Fruit fly (Drosophila melanogaster) whole organism, embryonic: ENCODE data around the gene CG4586.

Experiments used
- CG10209 ChIP-seq: fragments of 200-800 bp; sonication (Bioruptor generic); optimal IDR thresholded peaks from 3 replicates; lab custom pipeline; 2017; ENCODE audit warnings: missing biosample characterization, mild to moderate bottlenecking, missing genetic modification characterization, missing genetic modification reagents
- CG11398 ChIP-seq: fragments of 200-800 bp; sonication (Bioruptor generic); optimal IDR thresholded peaks from 2 replicates; lab custom pipeline; 2016; ENCODE audit warnings: missing biosample characterization, missing genetic modification characterization
- CG1233 ChIP-seq: fragments of 200-800 bp; sonication (Bioruptor generic); optimal IDR thresholded peaks from 4 replicates; lab custom pipeline; 2018; ENCODE audit warnings: missing biosample characterization, mild to moderate bottlenecking, missing genetic modification characterization
- CG12391 ChIP-seq: fragments of 200-800 bp; sonication (Bioruptor generic); optimal IDR thresholded peaks from 3 replicates; lab custom pipeline; 2018; ENCODE audit warnings: missing biosample characterization, mild to moderate bottlenecking, missing genetic modification characterization, moderate library complexity
- CG13287 ChIP-seq: fragments of 200-800 bp; sonication (Bioruptor generic); IDR thresholded peaks from 2 replicates; pipeline ENCODE4 v1.3.6; 2022; ENCODE audit warnings: missing biosample characterization, missing genetic modification characterization; ENCODE audit not compliant: partially characterized antibody
- CG14710 ChIP-seq: fragments of 200-800 bp; sonication (Bioruptor generic); optimal IDR thresholded peaks from 3 replicates; lab custom pipeline; 2019; ENCODE audit warnings: missing biosample characterization, mild to moderate bottlenecking, missing genetic modification characterization, moderate library complexity
- CG15269 ChIP-seq: fragments of 200-800 bp; sonication (Bioruptor generic); optimal IDR thresholded peaks from 2 replicates; lab custom pipeline; 2018; ENCODE audit warnings: missing biosample characterization, mild to moderate bottlenecking, missing genetic modification characterization, moderate library complexity
- CG15696 ChIP-seq: fragments of 200-800 bp; sonication (Bioruptor generic); optimal IDR thresholded peaks from 2 replicates; lab custom pipeline; 2019; ENCODE audit warnings: missing biosample characterization, mild to moderate bottlenecking, missing genetic modification characterization, moderate library complexity
- CG17359 ChIP-seq: fragments of 200-800 bp; sonication (Bioruptor generic); optimal IDR thresholded peaks from 3 replicates; lab custom pipeline; 2018; ENCODE audit warnings: missing biosample characterization, mild to moderate bottlenecking, missing genetic modification characterization, moderate library complexity
- CG17612 ChIP-seq: fragments of 200-800 bp; sonication (Bioruptor generic); IDR thresholded peaks from 2 replicates; pipeline ENCODE4 v1.3.6; 2022; ENCODE audit warnings: missing biosample characterization, missing genetic modification characterization
- CG2199 ChIP-seq: fragments of 200-800 bp; sonication (Bioruptor generic); IDR thresholded peaks from 3 replicates; pipeline ENCODE4 v1.3.6; 2022; ENCODE audit warnings: missing biosample characterization, missing genetic modification characterization
- CG2202 ChIP-seq: fragments of 200-800 bp; sonication (Bioruptor generic); optimal IDR thresholded peaks from 2 replicates; lab custom pipeline; 2018; ENCODE audit warnings: missing biosample characterization, mild to moderate bottlenecking, missing genetic modification characterization
- CG2712 ChIP-seq: fragments of 200-800 bp; optimal IDR thresholded peaks from 3 replicates; lab custom pipeline; 2019; ENCODE audit warnings: missing biosample characterization, mild to moderate bottlenecking, missing genetic modification characterization, moderate library complexity
- CG34422 ChIP-seq: fragments of 200-800 bp; sonication (Bioruptor generic); IDR thresholded peaks from 3 replicates; pipeline ENCODE4 v1.3.6; 2022; ENCODE audit warnings: missing biosample characterization, missing genetic modification characterization
- CG3847 ChIP-seq: fragments of 200-800 bp; sonication (Bioruptor generic); IDR thresholded peaks from 2 replicates; pipeline ENCODE4 v1.3.6; 2022; ENCODE audit warnings: missing biosample characterization, missing genetic modification characterization
- CG4328 ChIP-seq: fragments of 200-800 bp; sonication (Bioruptor generic); optimal IDR thresholded peaks from 3 replicates; lab custom pipeline; 2017; ENCODE audit warnings: missing biosample characterization, missing genetic modification reagents, missing genetic modification characterization
- CG4730 ChIP-seq: fragments of 200-800 bp; sonication (Bioruptor generic); IDR thresholded peaks from 2 replicates; pipeline ENCODE4 v1.3.6; 2022; ENCODE audit warnings: missing biosample characterization, missing genetic modification characterization
- CG6813 ChIP-seq: fragments of 200-800 bp; sonication (Bioruptor generic); optimal IDR thresholded peaks from 2 replicates; lab custom pipeline; 2017; ENCODE audit warnings: missing biosample characterization, missing genetic modification characterization, mild to moderate bottlenecking, moderate library complexity, missing genetic modification reagents
- CG8281 ChIP-seq: fragments of 200-800 bp; sonication (Bioruptor generic); optimal IDR thresholded peaks from 2 replicates; lab custom pipeline; 2018; ENCODE audit warnings: missing biosample characterization, mild to moderate bottlenecking, missing genetic modification characterization, moderate library complexity
- CG9437 ChIP-seq: fragments of 200-800 bp; sonication (Bioruptor generic); optimal IDR thresholded peaks from 2 replicates; lab custom pipeline; 2018; ENCODE audit warnings: missing biosample characterization, mild to moderate bottlenecking, missing genetic modification characterization
- CG9797 ChIP-seq: fragments of 200-800 bp; sonication (Bioruptor generic); optimal IDR thresholded peaks from 3 replicates; lab custom pipeline; 2018; ENCODE audit warnings: missing biosample characterization, mild to moderate bottlenecking, missing genetic modification characterization
- CHES-1-like ChIP-seq: fragments of 200-800 bp; sonication (Bioruptor generic); optimal IDR thresholded peaks from 2 replicates; lab custom pipeline; 2016; ENCODE audit warnings: missing biosample characterization, missing genetic modification characterization
- Dfd ChIP-seq, 2 experiments: fragments of >200 bp; optimal IDR thresholded peaks; 2 replicates each; lab custom pipeline; 2017; ENCODE audit warnings: missing biosample characterization in 2 of 2, missing genetic modification characterization in 2 of 2
- Doc3 ChIP-seq: fragments of 200-800 bp; sonication (Bioruptor generic); IDR thresholded peaks from 3 replicates; pipeline ENCODE4 v1.3.6; 2022; ENCODE audit warnings: missing biosample characterization, missing genetic modification characterization; ENCODE audit not compliant: partially characterized antibody
- Fer3 ChIP-seq: fragments of 200-800 bp; sonication (Bioruptor generic); optimal IDR thresholded peaks from 2 replicates; lab custom pipeline; 2018; ENCODE audit warnings: missing biosample characterization, mild to moderate bottlenecking, missing genetic modification characterization, moderate library complexity
- Myb ChIP-seq: fragments of 200-800 bp; sonication (Bioruptor generic); optimal IDR thresholded peaks from 2 replicates; lab custom pipeline; 2016; ENCODE audit warnings: missing biosample characterization, missing genetic modification characterization
- Oli ChIP-seq: fragments of 200-800 bp; sonication (Bioruptor generic); optimal IDR thresholded peaks from 2 replicates; lab custom pipeline; 2018; ENCODE audit warnings: missing biosample characterization, mild to moderate bottlenecking, missing genetic modification characterization, moderate library complexity
- Rfx ChIP-seq: fragments of 200-800 bp; sonication (Bioruptor generic); IDR thresholded peaks from 2 replicates; pipeline ENCODE4 v1.3.6; 2022; ENCODE audit warnings: missing biosample characterization, missing genetic modification characterization
- Sox102F ChIP-seq: fragments of 200-800 bp; sonication (Bioruptor generic); optimal IDR thresholded peaks from 2 replicates; lab custom pipeline; 2018; ENCODE audit warnings: missing biosample characterization, mild to moderate bottlenecking, missing genetic modification characterization, moderate library complexity
- Sry-δ ChIP-seq: fragments of 200-800 bp; sonication (Bioruptor generic); optimal IDR thresholded peaks from 2 replicates; lab custom pipeline; 2016; ENCODE audit warnings: missing biosample characterization, missing genetic modification characterization
- bowl ChIP-seq: fragments of 200-800 bp; sonication (Bioruptor generic); IDR thresholded peaks from 2 replicates; pipeline ENCODE4 v1.3.6; 2022; ENCODE audit warnings: missing biosample characterization, missing genetic modification characterization
- corto ChIP-seq: fragments of 200-800 bp; sonication (Bioruptor generic); optimal IDR thresholded peaks from 2 replicates; lab custom pipeline; 2016; ENCODE audit warnings: missing biosample characterization, mild to moderate bottlenecking, missing genetic modification characterization, moderate library complexity
- danr ChIP-seq: fragments of 200-800 bp; sonication (Bioruptor generic); IDR thresholded peaks from 2 replicates; pipeline ENCODE4 v1.3.6; 2022; ENCODE audit warnings: missing biosample characterization, missing genetic modification characterization
- disco-r ChIP-seq: fragments of 200-800 bp; sonication (Bioruptor generic); optimal IDR thresholded peaks from 2 replicates; lab custom pipeline; 2016; ENCODE audit warnings: missing biosample characterization, missing genetic modification characterization
- h ChIP-seq: fragments of >200 bp; optimal IDR thresholded peaks from 2 replicates; lab custom pipeline; 2017
- jing ChIP-seq: fragments of 200-800 bp; sonication (Bioruptor generic); optimal IDR thresholded peaks from 2 replicates; lab custom pipeline; 2018; ENCODE audit warnings: missing biosample characterization, mild to moderate bottlenecking, missing genetic modification characterization
- kah ChIP-seq: fragments of 200-800 bp; sonication (Bioruptor generic); optimal IDR thresholded peaks from 2 replicates; lab custom pipeline; 2018; ENCODE audit warnings: missing biosample characterization, mild to moderate bottlenecking, missing genetic modification characterization
- lov ChIP-seq, 2 experiments: fragments of 200-800 bp in 1 of 2; fragments of >200 bp in 1 of 2; sonication (Bioruptor generic) in 1 of 2; IDR thresholded peaks in 1 of 2; optimal IDR thresholded peaks in 1 of 2; 2 replicates in 1 of 2; 3 replicates in 1 of 2; pipeline versions ENCODE4 v1.3.6 to Lab custom; 2017 to 2022; ENCODE audit warnings: missing biosample characterization in 1 of 2, missing genetic modification characterization in 1 of 2
- pita ChIP-seq: fragments of 200-800 bp; sonication (Bioruptor generic); optimal IDR thresholded peaks from 2 replicates; lab custom pipeline; 2017; ENCODE audit warnings: missing biosample characterization, mild to moderate bottlenecking, missing genetic modification characterization
- prd ChIP-seq, 3 experiments: fragments of >200 bp in 2 of 3; fragments of 200-800 bp in 1 of 3; sonication (Bioruptor generic) in 1 of 3; optimal IDR thresholded peaks in 2 of 3; IDR thresholded peaks in 1 of 3; 2 replicates in 2 of 3; 3 replicates in 1 of 3; pipeline versions ENCODE4 v1.3.6 to Lab custom; 2017 to 2022; ENCODE audit warnings: missing biosample characterization in 1 of 3, missing genetic modification characterization in 1 of 3
- pzg ChIP-seq: fragments of 200-800 bp; sonication (Bioruptor generic); optimal IDR thresholded peaks from 3 replicates; lab custom pipeline; 2018; ENCODE audit warnings: missing biosample characterization, mild to moderate bottlenecking, missing genetic modification characterization, moderate library complexity
- sc ChIP-seq, 3 experiments: fragments of >200 bp in 2 of 3; fragments of 200-800 bp in 1 of 3; sonication (Bioruptor generic) in 1 of 3; optimal IDR thresholded peaks; 2 replicates in 2 of 3; 3 replicates in 1 of 3; lab custom pipeline; 2017; ENCODE audit warnings: mild to moderate bottlenecking in 1 of 3, missing biosample characterization in 1 of 3, missing genetic modification characterization in 1 of 3, missing genetic modification reagents in 1 of 3
- scrt ChIP-seq: fragments of 200-800 bp; sonication (Bioruptor generic); optimal IDR thresholded peaks from 2 replicates; lab custom pipeline; 2018; ENCODE audit warnings: missing biosample characterization, mild to moderate bottlenecking, missing genetic modification characterization, moderate library complexity
- sima ChIP-seq: fragments of 200-800 bp; sonication (Bioruptor generic); optimal IDR thresholded peaks from 2 replicates; lab custom pipeline; 2016; ENCODE audit warnings: missing biosample characterization, missing genetic modification characterization
- stwl ChIP-seq: fragments of 200-800 bp; sonication (Bioruptor generic); optimal IDR thresholded peaks from 3 replicates; lab custom pipeline; 2018; ENCODE audit warnings: missing biosample characterization, mild to moderate bottlenecking, missing genetic modification characterization, moderate library complexity
- trem ChIP-seq: fragments of 200-800 bp; optimal IDR thresholded peaks from 3 replicates; lab custom pipeline; 2019; ENCODE audit warnings: missing biosample characterization, mild to moderate bottlenecking, missing genetic modification characterization, moderate library complexity
- wor ChIP-seq: fragments of 200-800 bp; sonication (Bioruptor generic); IDR thresholded peaks from 2 replicates; pipeline ENCODE4 v1.3.6; 2022; ENCODE audit warnings: missing biosample characterization, missing genetic modification characterization
- zfh2 ChIP-seq: fragments of 200-800 bp; sonication (Bioruptor generic); optimal IDR thresholded peaks from 2 replicates; lab custom pipeline; 2016; ENCODE audit warnings: missing biosample characterization, missing genetic modification characterization

CG4586 gene

DNA sequence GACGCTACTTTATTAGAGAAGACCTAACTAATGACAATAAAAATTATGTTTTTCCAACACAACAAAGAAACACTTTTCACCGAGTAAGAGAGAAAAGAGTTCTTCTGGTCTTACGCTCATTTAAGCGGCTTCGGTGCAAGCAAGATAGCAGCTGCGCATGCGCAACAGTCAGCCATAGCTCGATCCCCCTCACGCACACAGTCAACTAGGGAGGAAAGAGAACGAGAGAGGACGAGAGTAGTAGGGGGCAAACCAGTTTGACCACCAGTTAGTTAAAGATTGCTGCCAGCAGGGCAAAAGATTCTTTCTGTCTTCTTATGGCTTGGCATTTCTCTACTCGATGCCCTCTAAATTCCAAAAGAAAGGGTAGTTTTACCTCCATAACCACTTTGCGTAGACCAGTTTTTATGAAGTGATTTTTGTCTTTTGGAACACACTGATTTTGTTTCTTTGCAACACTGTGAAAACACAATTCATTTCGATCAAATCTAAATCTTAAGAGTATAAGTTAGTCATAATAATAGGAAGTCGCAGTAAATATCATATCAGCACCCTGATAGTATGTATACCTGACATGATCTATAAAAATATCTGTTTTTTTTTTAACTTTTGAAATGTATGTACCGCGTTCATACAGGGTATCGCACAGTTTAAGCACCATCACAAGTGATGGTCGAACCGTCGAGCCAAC, 30.9 kb downstream of the CG4586 start (continued):
- TF ChIP-seq CG15269 (tag; lab: Kevin White, UChicago) = no peak
- TF ChIP-seq CG14710 (tag; lab: Kevin White, UChicago) = peak; percentile 48
- TF ChIP-seq CG9437 (GFP tag; lab: Kevin White, UChicago) = peak; percentile 56
- TF ChIP-seq CG3847 (GFP tag; lab: Robert Waterston, UW) = no peak
- no peak for TF ChIP-seq CG11398 (GFP tag; lab: Kevin White, UChicago)
- TF ChIP-seq sima = no peak
- TF ChIP-seq h = no peak
- TF ChIP-seq CHES-1-like (GFP tag; lab: Kevin White, UChicago) = no peak
- no peak for TF ChIP-seq pzg (GFP tag; lab: Kevin White, UChicago)
- no peak for TF ChIP-seq CG2712
- TF ChIP-seq sc (optimal IDR thresholded peaks at IDR 0.05; lab: Kevin White, UChicago) = no peak
- no peak for TF ChIP-seq sc (GFP tag; optimal IDR thresholded peaks at IDR 0.05; lab: Kevin White, UChicago)
- TF ChIP-seq disco-r (GFP tag; lab: Kevin White, UChicago) = no peak
- TF ChIP-seq pita (GFP tag; lab: Kevin White, UChicago) = no peak
- TF ChIP-seq CG15696 (tag; lab: Kevin White, UChicago) = peak; percentile 38
- TF ChIP-seq Doc3 (GFP tag; lab: Robert Waterston, UW) = no peak
- no peak for TF ChIP-seq bowl (GFP tag; lab: Robert Waterston, UW)
- peak; percentile 0 for TF ChIP-seq zfh2 (GFP tag; lab: Kevin White, UChicago)
- no peak for TF ChIP-seq danr (GFP tag; lab: Robert Waterston, UW)
- TF ChIP-seq CG2199 (GFP tag; lab: Robert Waterston, UW) = 0 out of 3 replicates have a peak, but pooled peaks have one; percentile 25
- no peak for TF ChIP-seq prd (optimal IDR thresholded peaks at IDR 0.05; lab: Kevin White, UChicago)
- no peak for TF ChIP-seq prd (GFP tag; IDR thresholded peaks at IDR 0.05; lab: Robert Waterston, UW)
- TF ChIP-seq scrt (GFP tag; lab: Kevin White, UChicago) = no peak
- TF ChIP-seq Sry-δ (GFP tag; lab: Kevin White, UChicago) = peak; percentile 17
- no peak for TF ChIP-seq CG4730 (GFP tag; lab: Robert Waterston, UW)
- TF ChIP-seq CG8281 (tag; lab: Kevin White, UChicago) = no peak
- TF ChIP-seq jing (GFP tag; lab: Kevin White, UChicago) = no peak
- TF ChIP-seq Oli (tag; lab: Kevin White, UChicago) = peak; percentile 50
- TF ChIP-seq Rfx (GFP tag; lab: Robert Waterston, UW) = no peak
- no peak for TF ChIP-seq CG10209 (GFP tag; lab: Kevin White, UChicago)
- TF ChIP-seq stwl = no peak
- TF ChIP-seq CG12391 (tag; lab: Kevin White, UChicago) = no peak
- no peak for TF ChIP-seq kah (GFP tag; lab: Kevin White, UChicago)
- TF ChIP-seq Myb = no peak
- TF ChIP-seq trem (tag; lab: Kevin White, UChicago) = no peak
- no peak for TF ChIP-seq Dfd (GFP tag; optimal IDR thresholded peaks at IDR 0.05; lab: Kevin White, UChicago)
- no peak for TF ChIP-seq corto (GFP tag; lab: Kevin White, UChicago)
- no peak for TF ChIP-seq CG2202
- TF ChIP-seq wor (GFP tag; lab: Robert Waterston, UW) = no peak
- no peak for TF ChIP-seq lov (optimal IDR thresholded peaks at IDR 0.05; lab: Kevin White, UChicago)
- no peak for TF ChIP-seq lov (GFP tag; IDR thresholded peaks at IDR 0.05; lab: Robert Waterston, UW)
- TF ChIP-seq CG17359 = no peak
- TF ChIP-seq CG4328 (GFP tag; lab: Kevin White, UChicago) = no peak
- TF ChIP-seq CG17612 (GFP tag; lab: Robert Waterston, UW) = no peak
- TF ChIP-seq Sox102F (GFP tag; lab: Kevin White, UChicago) = no peak
- TF ChIP-seq CG13287 = no peak
- TF ChIP-seq CG1233 = no peak
- no peak for TF ChIP-seq CG34422 (GFP tag; lab: Robert Waterston, UW)
- TF ChIP-seq CG6813 (GFP tag; lab: Kevin White, UChicago) = no peak
- no peak for TF ChIP-seq CG9797 (GFP tag; lab: Kevin White, UChicago)
- no peak for TF ChIP-seq Fer3 (tag; lab: Kevin White, UChicago)
